Worm (Caenorhabditis elegans) whole organism, L2 larva: ENCODE data around the gene nhr-44.
A peak's percentile ranks its signal among the peaks of the same experiment; 100 is the strongest.

Experiments
- C34F6.9 ChIP-seq: fragments of 150-350 bp; optimal IDR thresholded peaks from 2 replicates; lab custom pipeline; 2014; ENCODE audit warnings: missing biosample characterization, missing genetic modification characterization
- Y55F3AM.14 ChIP-seq: fragments of 200-800 bp; sonication (Bioruptor generic); optimal IDR thresholded peaks from 2 replicates; lab custom pipeline; 2018; ENCODE audit warnings: mild to moderate bottlenecking, missing genetic modification characterization, missing compliant biosample characterization
- alr-1 ChIP-seq: fragments of 150-350 bp; optimal IDR thresholded peaks from 2 replicates; lab custom pipeline; 2014; ENCODE audit warnings: missing biosample characterization, missing genetic modification characterization
- aly-2 ChIP-seq: fragments of 150-350 bp; optimal IDR thresholded peaks from 2 replicates; lab custom pipeline; 2014; ENCODE audit warnings: missing biosample characterization, missing genetic modification characterization
- ama-1 ChIP-seq: fragments of 150-350 bp; optimal IDR thresholded peaks from 2 replicates; lab custom pipeline; 2018; ENCODE audit warnings: inconsistent platforms
- blmp-1 ChIP-seq: sonication (generic microtip); optimal IDR thresholded peaks from 2 replicates; lab custom pipeline; 2017; ENCODE audit warnings: missing genetic modification characterization, mild to moderate bottlenecking, missing compliant biosample characterization, antibody characterized with exemption, moderate library complexity; ENCODE audit not compliant: insufficient read depth
- ceh-16 ChIP-seq: fragments of 150-350 bp; optimal IDR thresholded peaks from 2 replicates; lab custom pipeline; 2014; ENCODE audit warnings: missing biosample characterization, missing genetic modification characterization
- ceh-82 ChIP-seq: fragments of 150-350 bp; optimal IDR thresholded peaks from 2 replicates; lab custom pipeline; 2014; ENCODE audit warnings: missing biosample characterization, missing genetic modification characterization
- crh-2 ChIP-seq: sonication (generic microtip); optimal IDR thresholded peaks from 2 replicates; lab custom pipeline; 2017; ENCODE audit warnings: missing biosample characterization, missing genetic modification characterization
- dmd-4 ChIP-seq: sonication (generic microtip); optimal IDR thresholded peaks from 2 replicates; lab custom pipeline; 2017; ENCODE audit warnings: missing biosample characterization, missing genetic modification characterization
- elt-3 ChIP-seq: sonication (generic microtip); optimal IDR thresholded peaks from 2 replicates; lab custom pipeline; 2017; ENCODE audit warnings: missing biosample characterization, missing genetic modification characterization
- fos-1 ChIP-seq: fragments of 150-350 bp; optimal IDR thresholded peaks from 2 replicates; lab custom pipeline; 2014; ENCODE audit warnings: missing biosample characterization, missing genetic modification characterization
- gmeb-1 ChIP-seq: fragments of 150-350 bp; optimal IDR thresholded peaks from 2 replicates; lab custom pipeline; 2014; ENCODE audit warnings: missing biosample characterization, missing genetic modification characterization
- lin-13 ChIP-seq: fragments of 150-350 bp; optimal IDR thresholded peaks from 2 replicates; lab custom pipeline; 2014; ENCODE audit warnings: missing biosample characterization, missing genetic modification reagents, missing genetic modification characterization
- lin-39 ChIP-seq: fragments of 150-350 bp; optimal IDR thresholded peaks from 2 replicates; lab custom pipeline; 2014; ENCODE audit warnings: missing biosample characterization, missing genetic modification reagents, missing genetic modification characterization
- mab-5 ChIP-seq: fragments of 150-350 bp; optimal IDR thresholded peaks from 2 replicates; lab custom pipeline; 2014; ENCODE audit warnings: missing biosample characterization, missing genetic modification characterization
- nhr-12 ChIP-seq: fragments of 150-350 bp; optimal IDR thresholded peaks from 2 replicates; lab custom pipeline; 2014; ENCODE audit warnings: missing biosample characterization, missing genetic modification characterization
- nhr-129 ChIP-seq: fragments of 150-350 bp; optimal IDR thresholded peaks from 2 replicates; lab custom pipeline; 2014; ENCODE audit warnings: missing biosample characterization, missing genetic modification characterization
- nhr-21 ChIP-seq: fragments of 150-350 bp; optimal IDR thresholded peaks from 2 replicates; lab custom pipeline; 2014; ENCODE audit warnings: missing biosample characterization, missing genetic modification characterization
- nhr-25 ChIP-seq: fragments of 150-350 bp; sonication (generic microtip); optimal IDR thresholded peaks from 3 replicates; lab custom pipeline; 2014; ENCODE audit warnings: missing biosample characterization, missing genetic modification characterization
- nhr-6 ChIP-seq: fragments of 150-350 bp; optimal IDR thresholded peaks from 2 replicates; lab custom pipeline; 2014; ENCODE audit warnings: missing biosample characterization, missing genetic modification characterization
- peb-1 ChIP-seq: fragments of 150-350 bp; optimal IDR thresholded peaks from 2 replicates; lab custom pipeline; 2014; ENCODE audit warnings: missing biosample characterization, missing genetic modification characterization
- sem-4 ChIP-seq: fragments of 150-350 bp; optimal IDR thresholded peaks from 2 replicates; lab custom pipeline; 2014; ENCODE audit warnings: missing biosample characterization, missing genetic modification reagents, missing genetic modification characterization
- skn-1 ChIP-seq: sonication (generic microtip); optimal IDR thresholded peaks from 2 replicates; lab custom pipeline; 2017; ENCODE audit warnings: missing biosample characterization, missing genetic modification characterization
- sma-9 ChIP-seq, 2 experiments: fragments of 150-350 bp in 1 of 2; sonication (generic microtip) in 1 of 2; optimal IDR thresholded peaks; 2 replicates each; lab custom pipeline; 2014 to 2016; ENCODE audit warnings: missing genetic modification characterization in 2 of 2, mild to moderate bottlenecking in 1 of 2, missing biosample characterization in 1 of 2, missing compliant biosample characterization in 1 of 2, missing genetic modification reagents in 1 of 2, moderate library complexity in 1 of 2
- snpc-4 ChIP-seq: fragments of 150-350 bp; optimal IDR thresholded peaks from 2 replicates; lab custom pipeline; 2014; ENCODE audit warnings: missing biosample characterization, missing genetic modification characterization
- unc-39 ChIP-seq: fragments of 150-350 bp; optimal IDR thresholded peaks from 2 replicates; lab custom pipeline; 2014; ENCODE audit warnings: missing biosample characterization, missing genetic modification characterization
- unc-55 ChIP-seq: fragments of 150-350 bp; sonication (generic microtip); optimal IDR thresholded peaks from 3 replicates; lab custom pipeline; 2014; ENCODE audit warnings: missing biosample characterization, missing genetic modification reagents, missing genetic modification characterization
- unc-62 ChIP-seq: fragments of 150-350 bp; optimal IDR thresholded peaks from 2 replicates; lab custom pipeline; 2014; ENCODE audit warnings: missing biosample characterization, missing genetic modification reagents, missing genetic modification characterization
- zag-1 ChIP-seq: fragments of 150-350 bp; optimal IDR thresholded peaks from 2 replicates; lab custom pipeline; 2014; ENCODE audit warnings: missing biosample characterization, missing genetic modification characterization
- ztf-1 ChIP-seq: fragments of 200-800 bp; sonication (Bioruptor generic); conservative IDR thresholded peaks from 2 replicates; pipeline ENCODE4 v1.3.6; 2022; ENCODE audit warnings: missing genetic modification characterization, missing compliant biosample characterization
- ztf-11 ChIP-seq: sonication (generic microtip); optimal IDR thresholded peaks from 2 replicates; lab custom pipeline; 2017; ENCODE audit warnings: missing biosample characterization, missing genetic modification characterization
- ztf-4 ChIP-seq: fragments of 150-350 bp; optimal IDR thresholded peaks from 2 replicates; lab custom pipeline; 2014; ENCODE audit warnings: missing biosample characterization, missing genetic modification characterization

Gene nhr-44

ce11 chrV:8948365-8948764, 15.5 kb downstream of the nhr-44 start:
- TF ChIP-seq ztf-4 (tag; lab: Kevin White, UChicago) (no peak), fos-1 (tag; lab: Kevin White, UChicago) (peak; percentile 66)
- TF ChIP-seq, all 48 proteins: peak for 1

DNA sequence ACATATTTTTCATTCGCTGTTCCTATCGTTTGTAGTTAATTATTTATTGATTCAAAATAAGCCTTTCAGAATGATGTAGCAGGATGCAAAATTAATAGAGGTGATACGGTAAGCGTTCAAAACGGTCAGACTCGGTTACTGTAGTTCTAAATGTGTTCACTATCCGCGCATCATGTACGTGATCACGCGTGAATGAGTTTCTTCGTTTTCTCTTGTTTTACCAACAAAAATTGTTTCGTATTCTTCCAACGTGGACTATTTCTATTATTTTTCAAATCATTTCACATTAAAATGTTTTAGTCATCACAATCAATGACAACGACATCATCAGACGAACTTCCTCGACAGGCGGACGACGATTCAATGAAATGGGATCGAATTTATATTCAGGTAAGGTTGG, 16.4 kb downstream of the nhr-44 start, which contains the start of gene gck-1:
TSS of gene gck-1 (plus strand) at position 301 of the 400 bp plus-strand sequence.
- TF ChIP-seq nhr-25: no peak
- TF ChIP-seq unc-55: no peak
- TF ChIP-seq ztf-11 (tag; lab: Kevin White, UChicago): no peak
- TF ChIP-seq C34F6.9 (tag; lab: Kevin White, UChicago): no peak
- no peak for TF ChIP-seq crh-2 (tag; lab: Kevin White, UChicago)
- TF ChIP-seq skn-1 (tag; lab: Kevin White, UChicago): no peak
- no peak for TF ChIP-seq snpc-4 (tag; lab: Kevin White, UChicago)
- no peak for TF ChIP-seq peb-1
- TF ChIP-seq sma-9 (GFP tag; optimal IDR thresholded peaks at IDR 0.05; lab: Kevin White, UChicago): no peak
- no peak for TF ChIP-seq sma-9 (tag; optimal IDR thresholded peaks at IDR 0.05; lab: Kevin White, UChicago)
- no peak for TF ChIP-seq unc-39
- no peak for TF ChIP-seq sem-4

DNA sequence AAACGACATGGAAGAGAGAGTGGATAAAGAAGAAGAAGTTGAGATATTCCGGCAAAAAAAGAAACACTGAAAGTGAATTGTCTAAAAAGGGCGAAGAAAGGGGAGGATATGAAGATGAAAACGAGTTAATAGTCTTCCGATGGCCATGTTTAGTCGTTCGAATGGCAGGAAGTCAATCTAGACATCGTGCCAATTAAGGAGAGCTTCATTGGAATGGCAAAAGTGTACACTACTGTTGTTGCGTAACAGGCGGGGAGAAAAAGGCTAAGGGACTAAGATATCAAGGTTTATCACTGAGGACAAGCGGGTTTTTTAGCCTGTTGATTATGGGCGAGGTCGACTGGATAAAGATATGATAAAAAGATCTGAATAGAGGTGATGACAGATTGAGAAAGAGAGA, 17.8 kb downstream of the nhr-44 start:
- TF ChIP-seq unc-62 (GFP tag; lab: Kevin White, UChicago) (no peak), ztf-11 (tag; lab: Kevin White, UChicago) (no peak), crh-2 (tag; lab: Kevin White, UChicago) (no peak), unc-39 (no peak), lin-39 (tag; lab: Kevin White, UChicago) (no peak), alr-1 (no peak), nhr-6 (tag; lab: Kevin White, UChicago) (no peak), elt-3 (tag; lab: Kevin White, UChicago) (no peak), mab-5 (tag; lab: Kevin White, UChicago) (no peak), nhr-12 (no peak), zag-1 (no peak), nhr-129 (no peak), gmeb-1 (tag; lab: Kevin White, UChicago) (no peak), Y55F3AM.14 (GFP tag; lab: Kevin White, UChicago) (no peak)

ce11 chrV:8944481-8944880, 19.4 kb downstream of the nhr-44 start:
- TF ChIP-seq ztf-1 (GFP tag; lab: Robert Waterston, UW): no peak

DNA sequence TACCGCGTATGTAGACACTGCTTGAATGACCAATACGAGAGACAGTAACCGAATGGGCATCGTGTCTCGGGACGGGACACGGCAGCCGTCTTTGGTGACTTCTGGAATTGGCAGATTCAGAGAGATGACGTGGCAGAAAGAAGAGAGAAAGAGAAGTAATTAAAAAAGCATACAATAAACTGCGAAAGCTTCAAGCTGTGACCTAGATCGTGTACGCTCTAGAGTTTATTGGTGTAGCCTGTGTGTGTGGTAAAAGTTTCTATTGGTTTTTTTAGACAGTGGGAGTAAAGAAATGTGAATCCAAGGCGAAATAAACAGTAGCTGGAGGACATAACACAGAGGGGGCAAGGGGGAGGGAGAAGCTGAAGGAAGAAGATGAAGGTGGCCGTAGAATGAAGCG, 19.9 kb downstream of the nhr-44 start, which contains the start of gene T19A5.3:
TSS of gene T19A5.3 (minus strand) at position 101 of the 400 bp plus-strand sequence.
- no peak for TF ChIP-seq blmp-1 (tag; lab: Kevin White, UChicago)
- no peak for TF ChIP-seq ceh-82 (tag; lab: Kevin White, UChicago)
- no peak for TF ChIP-seq dmd-4
- no peak for TF ChIP-seq sem-4
- no peak for TF ChIP-seq crh-2 (tag; lab: Kevin White, UChicago)
- no peak for TF ChIP-seq ztf-11 (tag; lab: Kevin White, UChicago)
- no peak for TF ChIP-seq ztf-4 (tag; lab: Kevin White, UChicago)
- no peak for TF ChIP-seq unc-62 (GFP tag; lab: Kevin White, UChicago)
- no peak for TF ChIP-seq nhr-129
- TF ChIP-seq nhr-12: no peak
- no peak for TF ChIP-seq unc-55
- TF ChIP-seq, all 48 proteins: peak for 0

ce11 chrV:8942437-8942978, 21.4 kb downstream of the nhr-44 start:
- TF ChIP-seq blmp-1 (tag; lab: Kevin White, UChicago) (peak; percentile 70), lin-39 (tag; lab: Kevin White, UChicago) (no peak)

DNA sequence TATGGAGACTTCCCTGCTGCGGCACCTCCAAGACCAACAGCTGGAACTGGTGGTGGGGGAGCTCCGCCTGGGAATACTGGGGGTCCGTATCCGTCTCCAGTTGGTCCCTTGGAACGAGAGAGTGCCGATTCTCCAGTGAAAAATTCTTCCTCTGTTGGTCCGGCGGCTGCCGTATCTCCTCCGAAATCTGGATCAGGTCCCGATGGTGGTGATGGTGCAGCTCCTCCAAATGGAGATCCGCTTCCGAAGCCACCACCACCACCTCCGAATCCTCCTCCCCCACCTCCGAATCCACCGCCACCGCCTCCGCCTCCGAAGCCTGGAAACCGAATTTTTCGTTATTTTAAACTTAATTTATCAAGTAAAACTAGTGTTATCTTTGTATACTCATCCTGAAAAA, 23.5 kb downstream of the nhr-44 start:
- no peak for TF ChIP-seq ceh-16
- no peak for TF ChIP-seq blmp-1 (tag; lab: Kevin White, UChicago)
- TF ChIP-seq sma-9 (GFP tag; optimal IDR thresholded peaks at IDR 0.05; lab: Kevin White, UChicago): no peak
- TF ChIP-seq sma-9 (tag; optimal IDR thresholded peaks at IDR 0.05; lab: Kevin White, UChicago): no peak
- no peak for TF ChIP-seq nhr-12
- no peak for TF ChIP-seq fos-1 (tag; lab: Kevin White, UChicago)
- no peak for TF ChIP-seq ztf-1 (GFP tag; lab: Robert Waterston, UW)
- TF ChIP-seq mab-5 (tag; lab: Kevin White, UChicago): no peak
- no peak for TF ChIP-seq nhr-21
- no peak for TF ChIP-seq dmd-4
- TF ChIP-seq ama-1 (lab: Kevin White, UChicago): no peak
- TF ChIP-seq aly-2: no peak
- no peak for TF ChIP-seq ceh-82 (tag; lab: Kevin White, UChicago)
- no peak for TF ChIP-seq lin-13
